Worm (Caenorhabditis elegans) whole organism, L4 larva: ENCODE data around the gene C49A9.1.

Source experiments
- D1046.2 ChIP-seq: fragments of 200-800 bp; sonication (Bioruptor generic); IDR thresholded peaks from 2 replicates; pipeline ENCODE4 v1.3.6; 2022; ENCODE audit warnings: missing genetic modification characterization, missing compliant biosample characterization
- F37D6.2 ChIP-seq: sonication (generic microtip); optimal IDR thresholded peaks from 2 replicates; lab custom pipeline; 2016; ENCODE audit warnings: mild to moderate bottlenecking, missing genetic modification characterization, missing compliant biosample characterization
- Y75B8A.6 ChIP-seq: fragments of 200-800 bp; sonication (Bioruptor generic); IDR thresholded peaks from 2 replicates; pipeline ENCODE4 v1.3.6; 2022; ENCODE audit warnings: missing genetic modification reagents, missing genetic modification characterization, missing compliant biosample characterization
- ZK546.5 ChIP-seq, 2 experiments: sonication (generic microtip); optimal IDR thresholded peaks; 2 replicates each; lab custom pipeline; 2017; ENCODE audit warnings: missing biosample characterization in 2 of 2, missing genetic modification characterization in 2 of 2
- ceh-28 ChIP-seq: fragments of 150-350 bp; optimal IDR thresholded peaks from 2 replicates; lab custom pipeline; 2014; ENCODE audit warnings: missing biosample characterization, missing genetic modification reagents, missing genetic modification characterization
- lin-13 ChIP-seq: fragments of 150-350 bp; optimal IDR thresholded peaks from 2 replicates; lab custom pipeline; 2014; ENCODE audit warnings: missing biosample characterization, missing genetic modification reagents, missing genetic modification characterization
- lin-29 ChIP-seq: fragments of 200-800 bp; sonication (Bioruptor generic); IDR thresholded peaks from 2 replicates; pipeline ENCODE4 v1.3.6; 2022; ENCODE audit warnings: missing genetic modification reagents, missing genetic modification characterization, missing compliant biosample characterization
- nhr-102 ChIP-seq: sonication (generic microtip); optimal IDR thresholded peaks from 2 replicates; lab custom pipeline; 2016; ENCODE audit warnings: mild to moderate bottlenecking, missing genetic modification characterization, moderate library complexity, missing compliant biosample characterization
- saeg-2 ChIP-seq: fragments of 200-800 bp; sonication (Bioruptor generic); IDR thresholded peaks from 2 replicates; pipeline ENCODE4 v1.3.6; 2022; ENCODE audit warnings: missing genetic modification reagents, missing genetic modification characterization, missing compliant biosample characterization
- unc-62 ChIP-seq, 3 experiments: fragments of 150-350 bp in 1 of 3; sonication (generic microtip); optimal IDR thresholded peaks in 2 of 3; peaks in 1 of 3; 1 replicate in 1 of 3; 2 replicates in 2 of 3; lab custom pipeline; 2014 to 2017; ENCODE audit warnings: missing biosample characterization in 3 of 3, missing genetic modification characterization in 3 of 3, missing genetic modification reagents in 3 of 3, missing genotype in 1 of 3

C49A9.1 gene

ce11 chrIV:6279392-6279791 is 51.4 kb downstream of the C49A9.1 start, which contains the start of gene sams-5:
Gene sams-5 (minus strand): TSS chrIV:6279522.
- TF ChIP-seq F37D6.2 (tag; lab: Kevin White, UChicago), result no peak
- no peak for TF ChIP-seq ZK546.5 (tag; optimal IDR thresholded peaks at IDR 0.05; lab: Kevin White, UChicago)
- TF ChIP-seq lin-29 (GFP tag; lab: Robert Waterston, UW), result no peak
- TF ChIP-seq ceh-28 (tag; lab: Kevin White, UChicago), result no peak
- no peak for TF ChIP-seq Y75B8A.6 (GFP tag; lab: Robert Waterston, UW)
- no peak for TF ChIP-seq unc-62 (GFP tag; optimal IDR thresholded peaks at IDR 0.05 in 1 of 2; lab: Kevin White, UChicago)
- TF ChIP-seq unc-62 (tag; optimal IDR thresholded peaks at IDR 0.05; lab: Kevin White, UChicago), result no peak
- TF ChIP-seq saeg-2, result no peak
- TF ChIP-seq nhr-102 (tag; lab: Kevin White, UChicago), result no peak
- no peak for TF ChIP-seq lin-13 (GFP tag; lab: Kevin White, UChicago)
- no peak for TF ChIP-seq D1046.2 (GFP tag; lab: Robert Waterston, UW)
